Worm (Caenorhabditis elegans) whole organism, mixed stage, embryonic: ENCODE results near the gene Y73B3A.8.

Experiments
- ceh-83 ChIP-seq: fragments of 200-800 bp; sonication (Bioruptor generic); optimal IDR thresholded peaks from 2 replicates; lab custom pipeline; 2018; ENCODE audit warnings: mild to moderate bottlenecking, missing genetic modification characterization, missing compliant biosample characterization
- cnd-1 ChIP-seq: fragments of 200-800 bp; sonication (Bioruptor generic); optimal IDR thresholded peaks from 2 replicates; lab custom pipeline; 2018; ENCODE audit warnings: mild to moderate bottlenecking, missing genetic modification characterization, missing compliant biosample characterization
- elt-3 ChIP-seq: fragments of 150-350 bp; optimal IDR thresholded peaks from 2 replicates; lab custom pipeline; 2014; ENCODE audit warnings: missing biosample characterization, missing genetic modification characterization
- lsy-2 ChIP-seq: fragments of 150-350 bp; optimal IDR thresholded peaks from 2 replicates; lab custom pipeline; 2014; ENCODE audit warnings: missing biosample characterization, missing genetic modification characterization
- nhr-12 ChIP-seq: fragments of 150-350 bp; optimal IDR thresholded peaks from 2 replicates; lab custom pipeline; 2014; ENCODE audit warnings: missing biosample characterization, missing genetic modification characterization
- nhr-237 ChIP-seq: fragments of 150-350 bp; optimal IDR thresholded peaks from 2 replicates; lab custom pipeline; 2014; ENCODE audit warnings: missing biosample characterization, missing genetic modification characterization
- nhr-28 ChIP-seq: fragments of 150-350 bp; optimal IDR thresholded peaks from 2 replicates; lab custom pipeline; 2014; ENCODE audit warnings: missing biosample characterization, missing genetic modification characterization
- nhr-76 ChIP-seq: sonication (generic microtip); optimal IDR thresholded peaks from 2 replicates; lab custom pipeline; 2017; ENCODE audit warnings: missing biosample characterization, missing genetic modification characterization
- snpc-4 ChIP-seq: fragments of 150-350 bp; optimal IDR thresholded peaks from 2 replicates; lab custom pipeline; 2014; ENCODE audit warnings: missing biosample characterization, missing genetic modification characterization
- unc-39 ChIP-seq: fragments of 150-350 bp; optimal IDR thresholded peaks from 2 replicates; lab custom pipeline; 2014; ENCODE audit warnings: missing biosample characterization, missing genetic modification characterization
- unc-62 ChIP-seq: fragments of 150-350 bp; optimal IDR thresholded peaks from 2 replicates; lab custom pipeline; 2014; ENCODE audit warnings: missing biosample characterization, missing genetic modification reagents, missing genetic modification characterization
- ztf-11 ChIP-seq: fragments of 150-350 bp; optimal IDR thresholded peaks from 2 replicates; lab custom pipeline; 2014; ENCODE audit warnings: missing biosample characterization, missing genetic modification characterization

DNA sequence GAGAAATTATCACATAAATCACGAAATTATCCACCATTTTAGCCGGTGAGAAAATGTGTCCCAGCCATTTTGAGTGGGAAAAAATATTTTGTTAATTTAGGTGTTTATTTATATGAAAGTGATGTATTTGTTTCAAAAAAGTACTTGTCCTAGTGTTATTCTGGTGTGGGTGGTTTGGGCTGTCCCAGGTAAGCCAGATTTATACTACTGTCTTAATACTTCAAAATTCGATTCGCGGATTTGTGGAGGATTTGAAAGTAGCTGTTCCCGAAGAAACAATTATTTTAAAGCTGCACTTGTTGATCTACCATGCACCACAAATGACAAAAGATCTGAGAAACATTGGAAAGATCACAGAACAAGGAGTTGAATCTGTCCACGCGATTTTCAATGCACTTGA lies 6.8 kb upstream of the Y73B3A.8 start, which contains the start of gene Y73B3A.11:
- TF ChIP-seq snpc-4 (no peak), lsy-2 (no peak), cnd-1 (tag; lab: Kevin White, UChicago) (no peak), ztf-11 (tag; lab: Kevin White, UChicago) (no peak), nhr-12 (tag; lab: Kevin White, UChicago) (no peak), elt-3 (tag; lab: Kevin White, UChicago) (no peak), unc-39 (tag; lab: Kevin White, UChicago) (no peak), ceh-83 (GFP tag; lab: Kevin White, UChicago) (no peak), nhr-76 (tag; lab: Kevin White, UChicago) (no peak), unc-62 (GFP tag; lab: Kevin White, UChicago) (no peak), nhr-237 (tag; lab: Kevin White, UChicago) (no peak), nhr-28 (tag; lab: Kevin White, UChicago) (no peak)
